Fruit fly (Drosophila melanogaster) whole organism, embryonic: ENCODE measurements around the gene CG14913.

Source experiments
- Atf3 ChIP-seq: fragments of 200-800 bp; sonication (Bioruptor generic); optimal IDR thresholded peaks from 3 replicates; lab custom pipeline; 2016; ENCODE audit warnings: missing biosample characterization, missing genetic modification characterization
- Bgb ChIP-seq: fragments of 200-800 bp; sonication (Bioruptor generic); IDR thresholded peaks from 2 replicates; pipeline ENCODE4 v1.3.6; 2022; ENCODE audit warnings: missing biosample characterization, missing genetic modification characterization; ENCODE audit not compliant: partially characterized antibody
- Bteb2 ChIP-seq: fragments of 200-800 bp; sonication (Bioruptor generic); optimal IDR thresholded peaks from 2 replicates; lab custom pipeline; 2016; ENCODE audit warnings: missing biosample characterization, missing genetic modification characterization
- CG10654 ChIP-seq: fragments of 200-800 bp; sonication (Bioruptor generic); optimal IDR thresholded peaks from 2 replicates; lab custom pipeline; 2016; ENCODE audit warnings: missing biosample characterization, missing genetic modification characterization
- CG12299 ChIP-seq: fragments of 200-800 bp; sonication (Bioruptor generic); optimal IDR thresholded peaks from 2 replicates; lab custom pipeline; 2018; ENCODE audit warnings: missing biosample characterization, mild to moderate bottlenecking, missing genetic modification characterization
- CG15011 ChIP-seq: fragments of 200-800 bp; sonication (Bioruptor generic); optimal IDR thresholded peaks from 3 replicates; lab custom pipeline; 2018; ENCODE audit warnings: missing biosample characterization, mild to moderate bottlenecking, missing genetic modification characterization
- CG18011 ChIP-seq: fragments of 200-800 bp; sonication (Bioruptor generic); optimal IDR thresholded peaks from 2 replicates; lab custom pipeline; 2017; ENCODE audit warnings: missing biosample characterization, missing genetic modification characterization, mild to moderate bottlenecking, moderate library complexity, missing genotype
- CG2889 ChIP-seq: fragments of 200-800 bp; sonication (Bioruptor generic); IDR thresholded peaks from 3 replicates; pipeline ENCODE4 v1.3.6; 2022; ENCODE audit warnings: missing biosample characterization, missing genetic modification characterization
- CG31441 ChIP-seq: fragments of 200-800 bp; sonication (Bioruptor generic); IDR thresholded peaks from 2 replicates; pipeline ENCODE4 v1.3.6; 2022; ENCODE audit warnings: missing biosample characterization, missing genetic modification characterization
- CG34224 ChIP-seq: fragments of 200-800 bp; sonication (Bioruptor generic); IDR thresholded peaks from 3 replicates; pipeline ENCODE4 v1.3.6; 2022; ENCODE audit warnings: missing biosample characterization, missing genetic modification characterization; ENCODE audit not compliant: partially characterized antibody
- CG34376 ChIP-seq: fragments of 200-800 bp; sonication (Bioruptor generic); optimal IDR thresholded peaks from 2 replicates; lab custom pipeline; 2018; ENCODE audit warnings: missing biosample characterization, mild to moderate bottlenecking, missing genetic modification characterization
- CG9437 ChIP-seq: fragments of 200-800 bp; sonication (Bioruptor generic); optimal IDR thresholded peaks from 2 replicates; lab custom pipeline; 2018; ENCODE audit warnings: missing biosample characterization, mild to moderate bottlenecking, missing genetic modification characterization
- CG9797 ChIP-seq: fragments of 200-800 bp; sonication (Bioruptor generic); optimal IDR thresholded peaks from 3 replicates; lab custom pipeline; 2018; ENCODE audit warnings: missing biosample characterization, mild to moderate bottlenecking, missing genetic modification characterization
- CG9932 ChIP-seq: fragments of 200-800 bp; sonication (Bioruptor generic); IDR thresholded peaks from 2 replicates; pipeline ENCODE4 v1.3.6; 2022; ENCODE audit warnings: missing biosample characterization, missing genetic modification characterization
- CTCF ChIP-seq: fragments of 200-800 bp; sonication (Bioruptor generic); optimal IDR thresholded peaks from 2 replicates; lab custom pipeline; 2017; ENCODE audit warnings: missing biosample characterization, mild to moderate bottlenecking, missing genetic modification characterization, moderate library complexity
- CrebB ChIP-seq: fragments of 200-800 bp; sonication (Bioruptor generic); optimal IDR thresholded peaks from 3 replicates; lab custom pipeline; 2018; ENCODE audit warnings: missing biosample characterization, mild to moderate bottlenecking, missing genetic modification characterization
- Dll ChIP-seq: fragments of 200-800 bp; sonication (Bioruptor generic); IDR thresholded peaks from 4 replicates; pipeline ENCODE4 v1.3.6; 2022; ENCODE audit warnings: missing biosample characterization, missing genetic modification characterization; ENCODE audit not compliant: partially characterized antibody
- Elba2 ChIP-seq: fragments of 200-800 bp; sonication (Bioruptor generic); optimal IDR thresholded peaks from 3 replicates; lab custom pipeline; 2016; ENCODE audit warnings: missing biosample characterization, missing genetic modification characterization
- Ets65A ChIP-seq: fragments of 200-800 bp; sonication (Bioruptor generic); peaks from one replicate; lab custom pipeline; 2016; ENCODE audit warnings: missing biosample characterization, missing genetic modification characterization
- Gug ChIP-seq: fragments of 200-800 bp; sonication (Bioruptor generic); IDR thresholded peaks from 4 replicates; pipeline ENCODE4 v1.3.6; 2022; ENCODE audit warnings: missing biosample characterization, missing genetic modification characterization
- H15 ChIP-seq: fragments of 200-800 bp; sonication (Bioruptor generic); IDR thresholded peaks from 3 replicates; pipeline ENCODE4 v1.3.6; 2022; ENCODE audit warnings: missing biosample characterization, missing genetic modification characterization
- HHEX ChIP-seq: fragments of 200-800 bp; sonication (Bioruptor generic); optimal IDR thresholded peaks from 3 replicates; lab custom pipeline; 2017; ENCODE audit warnings: missing biosample characterization, mild to moderate bottlenecking, missing genetic modification characterization, missing genetic modification reagents
- Hr78 ChIP-seq, 2 experiments: fragments of 200-800 bp in 1 of 2; fragments of >200 bp in 1 of 2; sonication (Bioruptor generic) in 1 of 2; optimal IDR thresholded peaks; 2 replicates each; lab custom pipeline; 2017 to 2019; ENCODE audit warnings: missing biosample characterization in 2 of 2, missing genetic modification characterization in 2 of 2, mild to moderate bottlenecking in 1 of 2, moderate library complexity in 1 of 2
- Lpt ChIP-seq: fragments of >200 bp; optimal IDR thresholded peaks from 2 replicates; lab custom pipeline; 2018; ENCODE audit warnings: missing biosample characterization, missing genetic modification characterization
- MBD-R2 ChIP-seq: fragments of 200-800 bp; sonication (Bioruptor generic); IDR thresholded peaks from 2 replicates; pipeline ENCODE4 v1.3.6; 2022; ENCODE audit warnings: missing biosample characterization, missing genetic modification characterization
- MESR4 ChIP-seq: fragments of 200-800 bp; sonication (Bioruptor generic); optimal IDR thresholded peaks from 2 replicates; lab custom pipeline; 2018; ENCODE audit warnings: missing biosample characterization, mild to moderate bottlenecking, missing genetic modification characterization, moderate library complexity
- Nf-YA ChIP-seq: fragments of 200-800 bp; sonication (Bioruptor generic); IDR thresholded peaks from 2 replicates; pipeline ENCODE4 v1.3.6; 2022; ENCODE audit warnings: missing biosample characterization, missing genetic modification characterization
- Scr ChIP-seq: fragments of 200-800 bp; sonication (Bioruptor generic); IDR thresholded peaks from 2 replicates; pipeline ENCODE4 v1.3.6; 2022; ENCODE audit warnings: missing biosample characterization, missing genetic modification characterization; ENCODE audit not compliant: partially characterized antibody
- Side ChIP-seq: fragments of 200-800 bp; sonication (Bioruptor generic); optimal IDR thresholded peaks from 2 replicates; lab custom pipeline; 2016; ENCODE audit warnings: missing biosample characterization, missing genetic modification characterization
- al ChIP-seq: fragments of 200-800 bp; sonication (Bioruptor generic); IDR thresholded peaks from 2 replicates; pipeline ENCODE4 v1.3.6; 2022; ENCODE audit warnings: missing biosample characterization, missing genetic modification characterization
- az2 ChIP-seq: fragments of 200-800 bp; sonication (Bioruptor generic); optimal IDR thresholded peaks from 3 replicates; lab custom pipeline; 2016; ENCODE audit warnings: missing biosample characterization, missing genetic modification characterization
- br ChIP-seq: fragments of >200 bp; optimal IDR thresholded peaks from 2 replicates; lab custom pipeline; 2017
- cato ChIP-seq: fragments of 200-800 bp; sonication (Bioruptor generic); optimal IDR thresholded peaks from 2 replicates; lab custom pipeline; 2016; ENCODE audit warnings: missing biosample characterization, missing genetic modification characterization, borderline replicate concordance
- chinmo ChIP-seq: fragments of 200-800 bp; sonication (Bioruptor generic); IDR thresholded peaks from 4 replicates; pipeline ENCODE4 v1.3.6; 2022; ENCODE audit warnings: missing biosample characterization, missing genetic modification characterization; ENCODE audit not compliant: partially characterized antibody
- ems ChIP-seq: fragments of 200-800 bp; sonication (Bioruptor generic); optimal IDR thresholded peaks from 3 replicates; lab custom pipeline; 2016; ENCODE audit warnings: missing biosample characterization, missing genetic modification characterization
- fu2 ChIP-seq: fragments of 200-800 bp; sonication (Bioruptor generic); optimal IDR thresholded peaks from 2 replicates; lab custom pipeline; 2016; ENCODE audit warnings: missing biosample characterization, missing genetic modification characterization
- her ChIP-seq: fragments of 200-800 bp; sonication (Bioruptor generic); optimal IDR thresholded peaks from 2 replicates; lab custom pipeline; 2016; ENCODE audit warnings: missing biosample characterization, missing genetic modification characterization
- kah ChIP-seq: fragments of 200-800 bp; sonication (Bioruptor generic); optimal IDR thresholded peaks from 2 replicates; lab custom pipeline; 2018; ENCODE audit warnings: missing biosample characterization, mild to moderate bottlenecking, missing genetic modification characterization
- nerfin-2 ChIP-seq: fragments of 200-800 bp; sonication (Bioruptor generic); IDR thresholded peaks from 2 replicates; pipeline ENCODE4 v1.3.6; 2022; ENCODE audit warnings: missing biosample characterization, missing genetic modification characterization; ENCODE audit not compliant: partially characterized antibody
- org-1 ChIP-seq: fragments of 200-800 bp; sonication (Bioruptor generic); optimal IDR thresholded peaks from 2 replicates; lab custom pipeline; 2017; ENCODE audit warnings: missing biosample characterization, missing genetic modification characterization
- pb ChIP-seq: fragments of 200-800 bp; sonication (Bioruptor generic); optimal IDR thresholded peaks from 3 replicates; lab custom pipeline; 2016; ENCODE audit warnings: missing biosample characterization, missing genetic modification characterization
- pho ChIP-seq: fragments of 200-800 bp; sonication (Bioruptor generic); optimal IDR thresholded peaks from 2 replicates; lab custom pipeline; 2016; ENCODE audit warnings: missing biosample characterization, missing genetic modification characterization
- psq ChIP-seq: fragments of 200-800 bp; sonication (Bioruptor generic); optimal IDR thresholded peaks from 2 replicates; lab custom pipeline; 2017; ENCODE audit warnings: missing biosample characterization, missing genetic modification characterization
- rib ChIP-seq: fragments of 200-800 bp; sonication (Bioruptor generic); IDR thresholded peaks from 2 replicates; pipeline ENCODE4 v1.3.6; 2022; ENCODE audit warnings: missing biosample characterization, missing genetic modification characterization
- sc ChIP-seq, 3 experiments: fragments of >200 bp in 2 of 3; fragments of 200-800 bp in 1 of 3; sonication (Bioruptor generic) in 1 of 3; optimal IDR thresholded peaks; 2 replicates in 2 of 3; 3 replicates in 1 of 3; lab custom pipeline; 2017; ENCODE audit warnings: mild to moderate bottlenecking in 1 of 3, missing biosample characterization in 1 of 3, missing genetic modification characterization in 1 of 3, missing genetic modification reagents in 1 of 3
- stwl ChIP-seq: fragments of 200-800 bp; sonication (Bioruptor generic); optimal IDR thresholded peaks from 3 replicates; lab custom pipeline; 2018; ENCODE audit warnings: missing biosample characterization, mild to moderate bottlenecking, missing genetic modification characterization, moderate library complexity
- sug ChIP-seq: fragments of 200-800 bp; optimal IDR thresholded peaks from 2 replicates; lab custom pipeline; 2019; ENCODE audit warnings: missing biosample characterization, mild to moderate bottlenecking, missing genetic modification characterization, moderate library complexity
- tin ChIP-seq: fragments of 200-800 bp; sonication (Bioruptor generic); optimal IDR thresholded peaks from 3 replicates; lab custom pipeline; 2016; ENCODE audit warnings: missing biosample characterization, missing genetic modification characterization
- unc-4 ChIP-seq: fragments of 200-800 bp; sonication (Bioruptor generic); IDR thresholded peaks from 2 replicates; pipeline ENCODE4 v1.3.6; 2022; ENCODE audit warnings: missing biosample characterization, missing genetic modification characterization; ENCODE audit not compliant: partially characterized antibody

The CG14913 gene

DNA sequence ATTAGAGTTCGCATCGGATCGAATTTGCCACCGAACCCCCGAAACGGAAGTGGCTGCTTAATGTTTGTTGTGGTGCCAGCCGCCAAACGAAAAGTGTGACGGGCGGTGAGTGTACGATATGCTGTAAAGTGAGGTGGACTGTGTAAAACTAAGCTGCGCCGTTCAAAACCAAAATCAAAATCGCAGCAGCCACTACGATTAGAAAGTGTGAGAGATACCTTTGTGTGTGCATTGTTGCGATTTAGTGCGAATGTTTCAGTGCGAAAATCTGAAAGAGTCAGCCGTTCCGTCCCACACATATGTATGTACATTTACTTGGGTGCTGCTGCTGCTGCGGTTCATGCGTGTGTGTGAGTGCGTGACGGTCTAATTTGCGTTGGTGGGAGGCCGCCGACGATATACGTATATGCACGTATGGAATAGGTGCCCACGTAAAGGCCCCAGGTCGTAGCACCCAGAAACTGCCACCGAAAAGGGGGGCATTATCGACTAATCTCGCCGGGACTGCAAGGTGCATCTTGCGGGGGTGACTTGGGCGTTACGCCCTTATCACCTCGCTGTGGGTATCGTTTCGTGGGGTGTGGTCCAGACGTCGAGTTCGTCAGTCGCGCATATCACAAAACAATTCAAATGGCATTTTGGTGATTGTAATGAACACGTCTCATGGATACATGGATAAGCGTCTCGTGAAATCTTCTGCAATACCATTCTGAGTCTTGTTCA is 39.8 kb upstream of the CG14913 start (continued):
- TF ChIP-seq ems (GFP tag; lab: Kevin White, UChicago), result no peak
- TF ChIP-seq Lpt (GFP tag; lab: Kevin White, UChicago), result no peak
- TF ChIP-seq CTCF (GFP tag; lab: Kevin White, UChicago), result no peak
- no peak for TF ChIP-seq Elba2 (GFP tag; lab: Kevin White, UChicago)
- no peak for TF ChIP-seq org-1
- no peak for TF ChIP-seq tin (GFP tag; lab: Kevin White, UChicago)
- TF ChIP-seq HHEX (GFP tag; lab: Kevin White, UChicago), result no peak
- no peak for TF ChIP-seq Side (GFP tag; lab: Kevin White, UChicago)
- TF ChIP-seq Gug, result no peak
- peak; percentile 27 for TF ChIP-seq sug (tag; lab: Kevin White, UChicago)
- TF ChIP-seq CG2889 (GFP tag; lab: Robert Waterston, UW), result no peak
- TF ChIP-seq Nf-YA, result no peak
- no peak for TF ChIP-seq pho (GFP tag; lab: Kevin White, UChicago)
- TF ChIP-seq nerfin-2 (GFP tag; lab: Robert Waterston, UW), result 0 out of 2 replicates have a peak, but pooled peaks have one; percentile 24
- TF ChIP-seq fu2 (GFP tag; lab: Kevin White, UChicago), result no peak
- TF ChIP-seq al (GFP tag; lab: Robert Waterston, UW), result no peak
- no peak for TF ChIP-seq H15
- TF ChIP-seq MESR4 (GFP tag; lab: Kevin White, UChicago), result peak; percentile 92
- no peak for TF ChIP-seq Ets65A (GFP tag; lab: Kevin White, UChicago)
- TF ChIP-seq CG10654, result no peak
- TF ChIP-seq Atf3 (GFP tag; lab: Kevin White, UChicago), result no peak
- peak in 1 of 2 experiments; percentile 22 for TF ChIP-seq Hr78 (GFP tag; optimal IDR thresholded peaks at IDR 0.05; lab: Kevin White, UChicago)
- TF ChIP-seq stwl (tag; lab: Kevin White, UChicago), result no peak
- 0 out of 3 replicates have a peak, but pooled peaks have one; percentile 10 for TF ChIP-seq CG34224 (GFP tag; lab: Robert Waterston, UW)
- 0 out of 2 replicates have a peak, but pooled peaks have one; percentile 25 for TF ChIP-seq Bgb
- 0 out of 2 replicates have a peak, but pooled peaks have one; percentile 18 for TF ChIP-seq rib (GFP tag; lab: Robert Waterston, UW)
- peak; percentile 0 for TF ChIP-seq CrebB (tag; lab: Kevin White, UChicago)
- no peak for TF ChIP-seq CG9932 (GFP tag; lab: Robert Waterston, UW)
- no peak for TF ChIP-seq cato (GFP tag; lab: Kevin White, UChicago)
- no peak for TF ChIP-seq kah (GFP tag; lab: Kevin White, UChicago)
- no peak for TF ChIP-seq sc (optimal IDR thresholded peaks at IDR 0.05; lab: Kevin White, UChicago)
- TF ChIP-seq sc (GFP tag; optimal IDR thresholded peaks at IDR 0.05; lab: Kevin White, UChicago), result no peak
- no peak for TF ChIP-seq az2 (GFP tag; lab: Kevin White, UChicago)
- TF ChIP-seq CG9437, result no peak
- TF ChIP-seq CG18011 (GFP tag; lab: Kevin White, UChicago), result no peak
- TF ChIP-seq unc-4 (GFP tag; lab: Robert Waterston, UW), result peak; percentile 31; the same call in 1 of the 2 replicates
- TF ChIP-seq CG31441 (GFP tag; lab: Robert Waterston, UW), result no peak
- TF ChIP-seq CG9797 (GFP tag; lab: Kevin White, UChicago), result no peak
- no peak for TF ChIP-seq psq (GFP tag; lab: Kevin White, UChicago)
- no peak for TF ChIP-seq CG15011 (GFP tag; lab: Kevin White, UChicago)
- 0 out of 4 replicates have a peak, but pooled peaks have one; percentile 40 for TF ChIP-seq chinmo (GFP tag; lab: Robert Waterston, UW)
- TF ChIP-seq her (GFP tag; lab: Kevin White, UChicago), result no peak
- TF ChIP-seq MBD-R2 (GFP tag; lab: Robert Waterston, UW), result peak; percentile 30; the same call in 1 of the 2 replicates
- TF ChIP-seq pb, result no peak
- TF ChIP-seq CG34376 (GFP tag; lab: Kevin White, UChicago), result peak; percentile 29
- TF ChIP-seq CG12299 (tag; lab: Kevin White, UChicago), result no peak
- no peak for TF ChIP-seq br
- TF ChIP-seq Bteb2 (GFP tag; lab: Kevin White, UChicago), result no peak
- TF ChIP-seq Dll (GFP tag; lab: Robert Waterston, UW), result peak; percentile 51; the same call in 2 of the 4 replicates
- TF ChIP-seq Scr (GFP tag; lab: Robert Waterston, UW), result 0 out of 2 replicates have a peak, but pooled peaks have one; percentile 22
